Worm (Caenorhabditis elegans) whole organism, L1 larva: ENCODE measurements around the gene F22B5.6.
A peak's percentile ranks its signal among the peaks of the same experiment; 100 is the strongest.

Experiments used
- C04F5.9 ChIP-seq: sonication (generic microtip); optimal IDR thresholded peaks from 2 replicates; lab custom pipeline; 2016; ENCODE audit warnings: missing genetic modification characterization, missing compliant biosample characterization
- C34B4.2 ChIP-seq: sonication (generic microtip); optimal IDR thresholded peaks from 2 replicates; lab custom pipeline; 2017; ENCODE audit warnings: mild to moderate bottlenecking, missing genetic modification characterization, missing compliant biosample characterization
- F16B12.6 ChIP-seq: fragments of 150-350 bp; optimal IDR thresholded peaks from 2 replicates; lab custom pipeline; 2014; ENCODE audit warnings: missing biosample characterization, missing genetic modification characterization
- alr-1 ChIP-seq: fragments of 200-800 bp; sonication (Bioruptor generic); optimal IDR thresholded peaks from 2 replicates; lab custom pipeline; 2018; ENCODE audit warnings: borderline replicate concordance, mild to moderate bottlenecking, missing genetic modification characterization, missing compliant biosample characterization
- blmp-1 ChIP-seq: fragments of 150-350 bp; optimal IDR thresholded peaks from 2 replicates; lab custom pipeline; 2014; ENCODE audit warnings: missing biosample characterization, missing genetic modification characterization
- ceh-8 ChIP-seq: fragments of 200-800 bp; sonication (Bioruptor generic); optimal IDR thresholded peaks from 2 replicates; lab custom pipeline; 2018; ENCODE audit warnings: mild to moderate bottlenecking, missing genetic modification characterization, moderate library complexity, missing compliant biosample characterization
- ceh-82 ChIP-seq, 3 experiments: fragments of 150-350 bp in 1 of 3; sonication (generic microtip) in 2 of 3; optimal IDR thresholded peaks; 2 replicates each; lab custom pipeline; 2014 to 2017; ENCODE audit warnings: missing biosample characterization in 3 of 3, missing genetic modification characterization in 3 of 3
- ceh-88 ChIP-seq: fragments of 200-800 bp; sonication (Bioruptor generic); IDR thresholded peaks from 2 replicates; pipeline ENCODE4 v1.3.6; 2022; ENCODE audit warnings: missing genetic modification characterization, missing compliant biosample characterization
- dsc-1 ChIP-seq: sonication (generic microtip); optimal IDR thresholded peaks from 2 replicates; lab custom pipeline; 2016; ENCODE audit warnings: mild to moderate bottlenecking, missing genetic modification characterization, missing compliant biosample characterization
- efl-1 ChIP-seq, 4 experiments: fragments of 150-350 bp; optimal IDR thresholded peaks in 3 of 4; peaks in 1 of 4; 1 replicate in 1 of 4; 2 replicates in 3 of 4; lab custom pipeline; 2014; ENCODE audit warnings: missing biosample characterization in 2 of 4, missing genetic modification characterization in 2 of 4, missing genetic modification reagents in 2 of 4
- efl-3 ChIP-seq: fragments of 200-800 bp; sonication (Bioruptor generic); optimal IDR thresholded peaks from 2 replicates; lab custom pipeline; 2018; ENCODE audit warnings: mild to moderate bottlenecking, missing genetic modification characterization, missing compliant biosample characterization
- egl-13 ChIP-seq: sonication (generic microtip); optimal IDR thresholded peaks from 2 replicates; lab custom pipeline; 2016; ENCODE audit warnings: missing genotype, missing genetic modification reagents, missing genetic modification characterization, missing compliant biosample characterization
- elt-2 ChIP-seq: sonication (generic microtip); optimal IDR thresholded peaks from 2 replicates; lab custom pipeline; 2016; ENCODE audit warnings: missing genetic modification characterization, mild to moderate bottlenecking, inconsistent platforms, missing compliant biosample characterization, missing genetic modification reagents
- ets-5 ChIP-seq: fragments of 200-800 bp; sonication (Bioruptor generic); IDR thresholded peaks from 2 replicates; pipeline ENCODE4 v1.3.6; 2022; ENCODE audit warnings: missing genetic modification characterization, missing compliant biosample characterization
- fkh-10 ChIP-seq: sonication (generic microtip); optimal IDR thresholded peaks from 2 replicates; lab custom pipeline; 2017; ENCODE audit warnings: missing biosample characterization, missing genetic modification reagents, missing genetic modification characterization
- fos-1 ChIP-seq: fragments of 150-350 bp; optimal IDR thresholded peaks from 2 replicates; lab custom pipeline; 2014; ENCODE audit warnings: missing biosample characterization, missing genetic modification characterization
- hlh-17 ChIP-seq: fragments of 200-800 bp; sonication (Bioruptor generic); optimal IDR thresholded peaks from 2 replicates; lab custom pipeline; 2018; ENCODE audit warnings: missing genetic modification characterization, mild to moderate bottlenecking, missing compliant biosample characterization, moderate library complexity, borderline replicate concordance
- hlh-4 ChIP-seq: sonication (generic microtip); optimal IDR thresholded peaks from 2 replicates; lab custom pipeline; 2016; ENCODE audit warnings: mild to moderate bottlenecking, missing genetic modification characterization, missing compliant biosample characterization
- irx-1 ChIP-seq: sonication (generic microtip); optimal IDR thresholded peaks from 2 replicates; lab custom pipeline; 2016; ENCODE audit warnings: missing genetic modification characterization, missing compliant biosample characterization
- isw-1 ChIP-seq: fragments of 200-800 bp; sonication (Bioruptor generic); IDR thresholded peaks from 2 replicates; pipeline ENCODE4 v1.3.6; 2022; ENCODE audit warnings: missing genetic modification characterization, missing compliant biosample characterization
- lin-15B ChIP-seq: fragments of 150-350 bp; sonication (generic microtip); optimal IDR thresholded peaks from 3 replicates; lab custom pipeline; 2014; ENCODE audit warnings: missing biosample characterization, missing genetic modification characterization
- lir-3 ChIP-seq: sonication (generic microtip); optimal IDR thresholded peaks from 2 replicates; lab custom pipeline; 2016; ENCODE audit warnings: mild to moderate bottlenecking, missing genetic modification characterization, moderate library complexity, missing compliant biosample characterization; ENCODE audit not compliant: poor library complexity
- mdl-1 ChIP-seq, 2 experiments: fragments of 150-350 bp; optimal IDR thresholded peaks; 2 replicates each; lab custom pipeline; 2014 to 2017; ENCODE audit warnings: missing biosample characterization in 2 of 2, missing genetic modification characterization in 2 of 2, inconsistent platforms in 1 of 2
- nhr-11 ChIP-seq: fragments of 150-350 bp; optimal IDR thresholded peaks from 2 replicates; lab custom pipeline; 2014; ENCODE audit warnings: missing biosample characterization, missing genetic modification characterization
- nhr-20 ChIP-seq: sonication (generic microtip); optimal IDR thresholded peaks from 2 replicates; lab custom pipeline; 2016; ENCODE audit warnings: mild to moderate bottlenecking, missing genetic modification characterization, missing compliant biosample characterization
- nhr-28 ChIP-seq: fragments of 150-350 bp; optimal IDR thresholded peaks from 2 replicates; lab custom pipeline; 2014; ENCODE audit warnings: missing biosample characterization, missing genetic modification characterization
- nhr-76 ChIP-seq: sonication (generic microtip); optimal IDR thresholded peaks from 2 replicates; lab custom pipeline; 2017; ENCODE audit warnings: missing biosample characterization, missing genetic modification characterization
- nhr-77 ChIP-seq: fragments of 150-350 bp; optimal IDR thresholded peaks from 2 replicates; lab custom pipeline; 2014; ENCODE audit warnings: missing biosample characterization, missing genetic modification characterization
- nhr-85 ChIP-seq: sonication (generic microtip); peaks from one replicate; lab custom pipeline; 2016; ENCODE audit warnings: missing genetic modification characterization, inconsistent platforms, missing compliant biosample characterization
- snpc-4 ChIP-seq: fragments of 150-350 bp; optimal IDR thresholded peaks from 2 replicates; lab custom pipeline; 2014; ENCODE audit warnings: missing biosample characterization, missing genetic modification characterization
- snu-23 ChIP-seq: sonication (generic microtip); optimal IDR thresholded peaks from 2 replicates; lab custom pipeline; 2016; ENCODE audit warnings: missing genetic modification characterization, missing compliant biosample characterization
- swsn-7 ChIP-seq: sonication (generic microtip); optimal IDR thresholded peaks from 2 replicates; lab custom pipeline; 2016; ENCODE audit warnings: missing genetic modification characterization, missing compliant biosample characterization
- tbx-2 ChIP-seq: sonication (generic microtip); optimal IDR thresholded peaks from 2 replicates; lab custom pipeline; 2016; ENCODE audit warnings: missing genetic modification characterization, missing compliant biosample characterization
- tlp-1 ChIP-seq: fragments of 150-350 bp; optimal IDR thresholded peaks from 2 replicates; lab custom pipeline; 2014; ENCODE audit warnings: missing biosample characterization, missing genetic modification characterization
- unc-30 ChIP-seq: sonication (generic microtip); optimal IDR thresholded peaks from 2 replicates; lab custom pipeline; 2017; ENCODE audit warnings: missing biosample characterization, missing genetic modification characterization
- unc-98 ChIP-seq: fragments of 200-800 bp; sonication (Bioruptor generic); IDR thresholded peaks from 2 replicates; pipeline ENCODE4 v1.3.6; 2022; ENCODE audit warnings: missing genetic modification characterization, missing compliant biosample characterization
- vab-15 ChIP-seq: sonication (generic microtip); optimal IDR thresholded peaks from 2 replicates; lab custom pipeline; 2017; ENCODE audit warnings: missing genotype, mild to moderate bottlenecking, missing genetic modification characterization, missing compliant biosample characterization
- xbp-1 ChIP-seq: sonication (generic microtip); optimal IDR thresholded peaks from 2 replicates; lab custom pipeline; 2016; ENCODE audit warnings: missing genetic modification characterization, missing compliant biosample characterization

The F22B5.6 gene

DNA sequence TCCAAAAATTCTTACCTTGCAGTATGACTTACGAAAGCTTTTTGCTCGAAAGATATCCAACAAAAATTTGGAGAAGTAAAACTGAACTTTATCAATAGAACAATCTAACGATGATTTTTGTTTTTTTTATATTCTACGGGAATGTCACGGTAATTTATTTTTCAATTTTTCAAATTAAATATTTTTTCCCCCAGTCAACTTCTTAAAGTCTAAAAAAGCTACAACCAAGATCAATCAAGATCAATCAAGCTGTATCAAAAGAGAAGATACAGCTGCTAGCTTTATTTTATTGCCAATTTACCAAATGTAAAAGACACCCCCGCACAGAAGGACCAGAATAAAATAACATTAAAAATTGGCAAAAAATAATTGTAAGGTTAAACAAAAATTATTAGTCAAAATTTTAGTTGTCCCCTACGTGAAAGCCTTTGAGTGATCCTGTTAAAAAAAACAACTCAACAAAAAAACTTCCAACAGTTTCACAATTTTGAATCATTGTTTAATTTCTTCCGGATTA is 19.4 kb upstream of the F22B5.6 start, which contains the start of the genes M05D6.1 and M05D6.3:
Gene M05D6.1, minus strand, starts transcription at position 101 of the 517 bp plus-strand sequence.
Gene M05D6.3, plus strand, starts transcription at position 467 of the 517 bp plus-strand sequence.
- no peak for TF ChIP-seq snpc-4 (tag; lab: Kevin White, UChicago)
- TF ChIP-seq swsn-7 = no peak
- no peak for TF ChIP-seq ceh-88 (GFP tag; lab: Robert Waterston, UW)
- no peak for TF ChIP-seq ets-5 (GFP tag; lab: Robert Waterston, UW)
- TF ChIP-seq ceh-8 (GFP tag; lab: Kevin White, UChicago) = no peak
- TF ChIP-seq F16B12.6 = no peak
- no peak for TF ChIP-seq elt-2 (tag; lab: Kevin White, UChicago)
- no peak for TF ChIP-seq irx-1
- TF ChIP-seq hlh-4 (tag; lab: Kevin White, UChicago) = no peak
- TF ChIP-seq, all 84 proteins: peak for 0

DNA sequence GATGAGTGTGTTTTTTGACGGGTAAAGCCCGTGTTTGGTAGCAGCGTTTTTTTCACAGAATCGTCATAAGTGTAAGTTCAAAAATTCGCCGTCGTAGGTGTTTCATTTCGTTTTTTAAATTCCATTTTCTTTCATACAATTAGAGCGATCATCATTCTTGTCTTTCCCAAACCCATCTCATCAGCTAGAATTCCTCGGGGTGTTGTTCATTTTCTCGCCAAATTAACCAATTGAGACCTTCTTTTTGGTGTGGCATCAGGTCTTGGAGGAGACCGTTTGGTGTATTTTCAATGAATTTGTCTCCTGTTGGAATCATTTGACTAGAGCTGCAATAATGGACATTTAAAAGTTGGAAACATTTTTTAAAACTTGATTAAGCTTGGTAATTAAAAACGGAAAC is 16.9 kb upstream of the F22B5.6 start:
- TF ChIP-seq ceh-82 (tag; optimal IDR thresholded peaks at IDR 0.05; lab: Kevin White, UChicago) (no peak), hlh-17 (GFP tag; lab: Kevin White, UChicago) (no peak), fkh-10 (no peak), mdl-1 (tag; optimal IDR thresholded peaks at IDR 0.05; lab: Kevin White, UChicago) (no peak), tlp-1 (tag; lab: Kevin White, UChicago) (no peak)

DNA sequence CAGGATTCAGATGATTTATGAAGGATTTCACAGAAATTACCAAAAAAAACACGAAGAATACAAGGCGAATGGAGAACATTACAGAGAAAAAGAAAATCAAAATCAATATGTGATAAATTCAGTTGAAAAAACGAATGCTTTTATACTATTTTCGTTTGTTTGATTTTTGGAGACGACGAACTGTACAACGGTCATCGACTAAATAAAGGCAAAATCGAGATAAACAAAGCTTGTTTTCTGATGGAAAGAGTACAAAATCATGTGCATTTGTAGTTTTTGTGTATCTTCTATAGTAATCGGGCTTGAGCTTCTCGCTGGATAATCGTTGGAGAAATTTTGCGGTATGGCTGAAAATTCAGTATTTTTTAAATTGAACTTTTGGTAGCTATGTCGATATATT is 15.1 kb upstream of the F22B5.6 start, which contains the start of gene M05D6.8:
Gene M05D6.8, minus strand, starts transcription at position 101 of the 400 bp plus-strand sequence.
- TF ChIP-seq C34B4.2 (no peak), efl-3 (GFP tag; lab: Kevin White, UChicago) (no peak), blmp-1 (tag; lab: Kevin White, UChicago) (no peak), tlp-1 (tag; lab: Kevin White, UChicago) (no peak), dsc-1 (tag; lab: Kevin White, UChicago) (no peak), isw-1 (GFP tag; lab: Robert Waterston, UW) (no peak), unc-98 (GFP tag; lab: Robert Waterston, UW) (no peak), tbx-2 (tag; lab: Kevin White, UChicago) (no peak), hlh-4 (tag; lab: Kevin White, UChicago) (no peak), C04F5.9 (tag; lab: Kevin White, UChicago) (no peak), lir-3 (tag; lab: Kevin White, UChicago) (no peak), nhr-85 (tag; lab: Kevin White, UChicago) (no peak), nhr-28 (no peak), nhr-11 (tag; lab: Kevin White, UChicago) (no peak)

DNA sequence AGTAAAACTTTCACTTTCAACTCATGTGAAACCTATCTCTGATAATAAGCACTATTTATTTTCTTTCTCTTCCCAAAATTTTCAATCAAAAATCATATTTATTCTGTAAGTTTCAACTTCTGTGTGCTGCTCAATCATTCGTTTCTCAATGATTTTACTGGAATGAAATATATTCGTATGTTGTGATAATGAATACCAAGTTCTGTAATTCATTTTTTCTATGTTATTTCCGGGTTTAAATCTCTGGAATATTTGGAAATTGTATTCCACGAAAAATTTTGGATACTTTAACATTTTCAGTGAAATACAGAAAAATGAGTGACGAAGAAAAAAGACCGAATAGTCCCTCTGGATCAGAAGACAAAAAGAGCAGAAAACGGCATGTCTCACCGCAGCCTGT is 11.8 kb upstream of the F22B5.6 start, which contains the start of gene M05D6.2:
Gene M05D6.2, plus strand, starts transcription at position 301 of the 400 bp plus-strand sequence.
- TF ChIP-seq nhr-76 (tag; lab: Kevin White, UChicago) = no peak
- TF ChIP-seq swsn-7 = no peak
- TF ChIP-seq efl-1 (optimal IDR thresholded peaks at IDR 0.05; lab: Kevin White, UChicago) = no peak
- peak in 1 of 2 experiments; percentile 17 for TF ChIP-seq efl-1 (GFP tag; optimal IDR thresholded peaks at IDR 0.05 in 1 of 2; lab: Kevin White, UChicago)

DNA sequence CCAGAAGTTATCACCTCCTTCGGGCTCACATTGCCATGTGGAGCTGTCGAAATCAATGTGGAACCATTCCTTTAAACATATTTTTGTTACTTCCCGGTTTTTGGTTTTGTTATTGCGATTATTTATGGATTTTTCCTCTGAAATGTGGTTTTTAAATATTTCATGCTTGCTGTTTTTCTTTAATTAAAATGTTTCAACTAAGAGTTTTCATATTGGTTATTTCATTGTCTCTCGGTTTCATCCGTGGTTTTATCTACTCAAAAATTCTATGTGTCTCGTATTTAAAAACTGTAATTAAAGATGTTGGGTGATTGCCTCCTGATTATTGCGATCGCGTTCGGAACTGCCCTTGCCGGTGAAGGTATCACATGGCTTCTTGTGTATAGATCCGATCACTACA is 10.9 kb upstream of the F22B5.6 start, which contains the start of gene F22B5.10:
Gene F22B5.10, plus strand, starts transcription at position 301 of the 400 bp plus-strand sequence.
- TF ChIP-seq nhr-77 (tag; lab: Kevin White, UChicago) (no peak), lin-15B (no peak), unc-30 (tag; lab: Kevin White, UChicago) (no peak), xbp-1 (tag; lab: Kevin White, UChicago) (no peak), efl-3 (GFP tag; lab: Kevin White, UChicago) (no peak), egl-13 (tag; lab: Kevin White, UChicago) (no peak), nhr-20 (tag; lab: Kevin White, UChicago) (no peak), ets-5 (GFP tag; lab: Robert Waterston, UW) (no peak), snu-23 (GFP tag; lab: Kevin White, UChicago) (no peak), dsc-1 (tag; lab: Kevin White, UChicago) (no peak), fkh-10 (no peak), alr-1 (tag; lab: Kevin White, UChicago) (no peak), fos-1 (tag; lab: Kevin White, UChicago) (no peak), vab-15 (tag; lab: Kevin White, UChicago) (no peak)
